Fruit fly (Drosophila melanogaster): ENCODE results near the gene CG13308.

- TF ChIP-seq Hr39 (GFP tag; optimal IDR thresholded peaks at IDR 0.05) (no peak), CG1621 (tag; optimal IDR thresholded peaks at IDR 0.05) (no peak), Sox15 (GFP tag; optimal IDR thresholded peaks at IDR 0.05) (no peak), CG6276 (GFP tag; optimal IDR thresholded peaks at IDR 0.05) (no peak), Sox102F (GFP tag; optimal IDR thresholded peaks at IDR 0.05) (no peak), cyc (GFP tag; optimal IDR thresholded peaks at IDR 0.05) (no peak), Gug (GFP tag; IDR thresholded peaks at IDR 0.05) (no peak)
Observed at dm6 chr3L:8833467-8833802, 25.1 kb downstream of the CG13308 start.
